Fruit fly (Drosophila melanogaster) Kc167 (cell line): Measurements from ENCODE around the gene CG5116.

Experiments used
- insv ChIP-seq: fragments of >200 bp; optimal IDR thresholded peaks from 3 replicates; lab custom pipeline; 2018; ENCODE audit warnings: missing external identifiers
- psq ChIP-seq: fragments of >200 bp; optimal IDR thresholded peaks from 2 replicates; lab custom pipeline; 2017; ENCODE audit warnings: missing external identifiers

DNA sequence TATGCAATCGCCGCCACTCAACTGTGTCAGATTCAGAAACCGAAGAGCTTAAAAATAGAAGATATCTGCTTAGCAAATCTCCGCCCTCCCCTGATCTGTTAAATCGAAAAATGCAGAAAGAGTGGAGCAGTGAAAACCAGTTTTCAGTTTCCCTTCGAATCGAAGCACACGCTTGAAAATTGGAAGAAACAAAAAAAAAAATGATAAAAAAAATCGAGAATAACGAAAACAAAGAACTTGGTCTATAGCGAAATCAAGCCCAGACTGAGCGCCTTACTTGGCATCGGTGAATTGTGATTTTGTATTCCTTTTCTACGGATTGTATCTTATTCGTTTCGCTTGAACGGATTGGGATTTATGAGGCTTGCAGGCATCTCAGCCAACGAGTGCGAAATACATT is 46.4 kb downstream of the CG5116 start:
- no peak for TF ChIP-seq insv
- TF ChIP-seq psq (lab: Kevin White, UChicago), result no peak
